Fruit fly (Drosophila melanogaster) whole organism, embryonic: ENCODE results near the gene cno.
A peak's percentile ranks its signal among the peaks of the same experiment; 100 is the strongest.

Experiments
- CG10147 ChIP-seq: fragments of 200-800 bp; sonication (Bioruptor generic); optimal IDR thresholded peaks from 2 replicates; lab custom pipeline; 2019; ENCODE audit warnings: missing biosample characterization, mild to moderate bottlenecking, missing genetic modification characterization, moderate library complexity
- CG10462 ChIP-seq: fragments of 200-800 bp; sonication (Bioruptor generic); optimal IDR thresholded peaks from 2 replicates; lab custom pipeline; 2016; ENCODE audit warnings: missing biosample characterization, missing genetic modification characterization
- CG10543 ChIP-seq: fragments of 200-800 bp; sonication (Bioruptor generic); optimal IDR thresholded peaks from 3 replicates; lab custom pipeline; 2017; ENCODE audit warnings: missing biosample characterization, mild to moderate bottlenecking, missing genetic modification characterization, moderate library complexity
- CG10654 ChIP-seq: fragments of 200-800 bp; sonication (Bioruptor generic); optimal IDR thresholded peaks from 2 replicates; lab custom pipeline; 2016; ENCODE audit warnings: missing biosample characterization, missing genetic modification characterization
- CG11398 ChIP-seq: fragments of 200-800 bp; sonication (Bioruptor generic); optimal IDR thresholded peaks from 2 replicates; lab custom pipeline; 2016; ENCODE audit warnings: missing biosample characterization, missing genetic modification characterization
- CG12071 ChIP-seq: fragments of 200-800 bp; sonication (Bioruptor generic); optimal IDR thresholded peaks from 3 replicates; lab custom pipeline; 2018; ENCODE audit warnings: missing biosample characterization, mild to moderate bottlenecking, missing genetic modification characterization
- CG12391 ChIP-seq: fragments of 200-800 bp; sonication (Bioruptor generic); optimal IDR thresholded peaks from 3 replicates; lab custom pipeline; 2018; ENCODE audit warnings: missing biosample characterization, mild to moderate bottlenecking, missing genetic modification characterization, moderate library complexity
- CG14965 ChIP-seq: fragments of 200-800 bp; sonication (Bioruptor generic); optimal IDR thresholded peaks from 2 replicates; lab custom pipeline; 2016; ENCODE audit warnings: missing biosample characterization, missing genetic modification characterization, borderline replicate concordance
- CG16779 ChIP-seq: fragments of 200-800 bp; sonication (Bioruptor generic); IDR thresholded peaks from 2 replicates; pipeline ENCODE4 v1.3.6; 2022; ENCODE audit warnings: missing biosample characterization, missing genetic modification characterization
- CG2199 ChIP-seq: fragments of 200-800 bp; sonication (Bioruptor generic); IDR thresholded peaks from 3 replicates; pipeline ENCODE4 v1.3.6; 2022; ENCODE audit warnings: missing biosample characterization, missing genetic modification characterization
- CG2678 ChIP-seq: fragments of 200-800 bp; sonication (Bioruptor generic); optimal IDR thresholded peaks from 3 replicates; lab custom pipeline; 2019; ENCODE audit warnings: missing biosample characterization, mild to moderate bottlenecking, missing genetic modification characterization, moderate library complexity
- CG31388 ChIP-seq: fragments of 200-800 bp; sonication (Bioruptor generic); optimal IDR thresholded peaks from 2 replicates; lab custom pipeline; 2016; ENCODE audit warnings: missing biosample characterization, missing genetic modification characterization
- CG32767 ChIP-seq: fragments of 200-800 bp; sonication (Bioruptor generic); IDR thresholded peaks from 2 replicates; pipeline ENCODE4 v1.3.6; 2022; ENCODE audit warnings: missing biosample characterization, missing genetic modification characterization
- CG3281 ChIP-seq: fragments of 200-800 bp; sonication (Bioruptor generic); optimal IDR thresholded peaks from 3 replicates; lab custom pipeline; 2017; ENCODE audit warnings: missing biosample characterization, mild to moderate bottlenecking, missing genetic modification characterization
- CG6765 ChIP-seq: fragments of 200-800 bp; sonication (Bioruptor generic); optimal IDR thresholded peaks from 3 replicates; lab custom pipeline; 2017; ENCODE audit warnings: missing biosample characterization, mild to moderate bottlenecking, missing genetic modification characterization
- CG8388 ChIP-seq: fragments of 200-800 bp; sonication (Bioruptor generic); optimal IDR thresholded peaks from 2 replicates; lab custom pipeline; 2019; ENCODE audit warnings: missing biosample characterization, mild to moderate bottlenecking, missing genetic modification characterization, moderate library complexity
- CG8924 ChIP-seq: fragments of 200-800 bp; optimal IDR thresholded peaks from 3 replicates; lab custom pipeline; 2019; ENCODE audit warnings: missing biosample characterization, mild to moderate bottlenecking, missing genetic modification characterization, moderate library complexity
- Dad ChIP-seq: fragments of 200-800 bp; sonication (Bioruptor generic); optimal IDR thresholded peaks from 3 replicates; lab custom pipeline; 2016; ENCODE audit warnings: missing biosample characterization, missing genetic modification characterization
- Eip74EF ChIP-seq, 2 experiments: fragments of 200-800 bp in 1 of 2; fragments of >200 bp in 1 of 2; sonication (Bioruptor generic) in 1 of 2; optimal IDR thresholded peaks; 2 replicates each; lab custom pipeline; 2017 to 2019; ENCODE audit warnings: missing biosample characterization in 2 of 2, missing genetic modification characterization in 2 of 2, mild to moderate bottlenecking in 1 of 2, moderate library complexity in 1 of 2
- Elba2 ChIP-seq: fragments of 200-800 bp; sonication (Bioruptor generic); optimal IDR thresholded peaks from 3 replicates; lab custom pipeline; 2016; ENCODE audit warnings: missing biosample characterization, missing genetic modification characterization
- Ets97D ChIP-seq: fragments of 200-800 bp; sonication (Bioruptor generic); optimal IDR thresholded peaks from 3 replicates; lab custom pipeline; 2016; ENCODE audit warnings: missing biosample characterization, missing genetic modification characterization
- Fer2 ChIP-seq: fragments of 200-800 bp; sonication (Bioruptor generic); optimal IDR thresholded peaks from 2 replicates; lab custom pipeline; 2018; ENCODE audit warnings: missing biosample characterization, mild to moderate bottlenecking, missing genetic modification characterization, moderate library complexity
- Hmr ChIP-seq: fragments of 200-800 bp; sonication (Bioruptor generic); optimal IDR thresholded peaks from 3 replicates; lab custom pipeline; 2017; ENCODE audit warnings: mild to moderate bottlenecking, missing biosample characterization, missing genetic modification reagents, missing genetic modification characterization
- Hr51 ChIP-seq, 2 experiments: fragments of 200-800 bp; sonication (Bioruptor generic); optimal IDR thresholded peaks; 2 replicates in 1 of 2; 3 replicates in 1 of 2; lab custom pipeline; 2016 to 2018; ENCODE audit warnings: missing biosample characterization in 2 of 2, missing genetic modification characterization in 2 of 2, mild to moderate bottlenecking in 1 of 2, moderate library complexity in 1 of 2
- Mes4 ChIP-seq: fragments of 200-800 bp; sonication (Bioruptor generic); optimal IDR thresholded peaks from 2 replicates; lab custom pipeline; 2016; ENCODE audit warnings: missing biosample characterization, missing genetic modification characterization
- Myb ChIP-seq: fragments of 200-800 bp; sonication (Bioruptor generic); optimal IDR thresholded peaks from 2 replicates; lab custom pipeline; 2016; ENCODE audit warnings: missing biosample characterization, missing genetic modification characterization
- TFAM ChIP-seq: fragments of 200-800 bp; sonication (Bioruptor generic); optimal IDR thresholded peaks from 2 replicates; lab custom pipeline; 2017; ENCODE audit warnings: missing biosample characterization, missing genetic modification characterization, inconsistent platforms
- Trl ChIP-seq, 3 experiments: fragments of >200 bp in 2 of 3; fragments of 200-800 bp in 1 of 3; sonication (Bioruptor generic) in 1 of 3; optimal IDR thresholded peaks; 2 replicates in 1 of 3; 3 replicates in 2 of 3; lab custom pipeline; 2016 to 2017; ENCODE audit warnings: missing biosample characterization in 1 of 3, missing genetic modification characterization in 1 of 3
- Xrp1 ChIP-seq: fragments of 200-800 bp; sonication (Bioruptor generic); IDR thresholded peaks from 2 replicates; pipeline ENCODE4 v1.3.6; 2022; ENCODE audit warnings: missing biosample characterization, missing genetic modification characterization
- YL-1 ChIP-seq: fragments of 200-800 bp; sonication (Bioruptor generic); optimal IDR thresholded peaks from 3 replicates; lab custom pipeline; 2017; ENCODE audit warnings: missing biosample characterization, mild to moderate bottlenecking, missing genetic modification characterization
- abd-A ChIP-seq: fragments of 200-800 bp; sonication (Bioruptor generic); optimal IDR thresholded peaks from 3 replicates; lab custom pipeline; 2019; ENCODE audit warnings: missing biosample characterization, mild to moderate bottlenecking, missing genetic modification characterization, moderate library complexity
- ase ChIP-seq: fragments of 200-800 bp; sonication (Bioruptor generic); IDR thresholded peaks from 3 replicates; pipeline ENCODE4 v1.3.6; 2022; ENCODE audit warnings: missing biosample characterization, missing genetic modification characterization
- az2 ChIP-seq: fragments of 200-800 bp; sonication (Bioruptor generic); optimal IDR thresholded peaks from 3 replicates; lab custom pipeline; 2016; ENCODE audit warnings: missing biosample characterization, missing genetic modification characterization
- bbx ChIP-seq: fragments of 200-800 bp; sonication (Bioruptor generic); IDR thresholded peaks from 2 replicates; pipeline ENCODE4 v1.3.6; 2022; ENCODE audit warnings: missing biosample characterization, missing genetic modification characterization; ENCODE audit not compliant: partially characterized antibody
- btn ChIP-seq: fragments of 200-800 bp; sonication (Bioruptor generic); optimal IDR thresholded peaks from 2 replicates; lab custom pipeline; 2016; ENCODE audit warnings: missing biosample characterization, missing genetic modification characterization
- cwo ChIP-seq: fragments of 200-800 bp; sonication (Bioruptor generic); optimal IDR thresholded peaks from 3 replicates; lab custom pipeline; 2017; ENCODE audit warnings: missing biosample characterization, missing genetic modification characterization, mild to moderate bottlenecking, moderate library complexity, missing genetic modification reagents
- dan ChIP-seq: fragments of 200-800 bp; sonication (Bioruptor generic); IDR thresholded peaks from 2 replicates; pipeline ENCODE4 v1.3.6; 2022; ENCODE audit warnings: missing biosample characterization, missing genetic modification characterization
- gcm ChIP-seq: fragments of 200-800 bp; sonication (Bioruptor generic); optimal IDR thresholded peaks from 2 replicates; lab custom pipeline; 2019; ENCODE audit warnings: missing biosample characterization, mild to moderate bottlenecking, missing genetic modification characterization, moderate library complexity
- ham ChIP-seq: fragments of 200-800 bp; sonication (Bioruptor generic); IDR thresholded peaks from 2 replicates; pipeline ENCODE4 v1.3.6; 2022; ENCODE audit warnings: missing biosample characterization, missing genetic modification characterization
- hth ChIP-seq: fragments of >200 bp; optimal IDR thresholded peaks from 2 replicates; lab custom pipeline; 2017; ENCODE audit warnings: inconsistent platforms
- kah ChIP-seq: fragments of 200-800 bp; sonication (Bioruptor generic); optimal IDR thresholded peaks from 2 replicates; lab custom pipeline; 2018; ENCODE audit warnings: missing biosample characterization, mild to moderate bottlenecking, missing genetic modification characterization
- lmd ChIP-seq: fragments of 200-800 bp; sonication (Bioruptor generic); IDR thresholded peaks from 2 replicates; pipeline ENCODE4 v1.3.6; 2022; ENCODE audit warnings: missing biosample characterization, missing genetic modification characterization
- lola ChIP-seq, 3 experiments: fragments of >200 bp in 2 of 3; fragments of 200-800 bp in 1 of 3; sonication (Bioruptor generic) in 1 of 3; optimal IDR thresholded peaks; 2 replicates each; lab custom pipeline; 2017 to 2019; ENCODE audit warnings: missing biosample characterization in 3 of 3, missing genetic modification characterization in 3 of 3, mild to moderate bottlenecking in 1 of 3, moderate library complexity in 1 of 3
- oc ChIP-seq: fragments of 200-800 bp; sonication (Bioruptor generic); optimal IDR thresholded peaks from 2 replicates; lab custom pipeline; 2018; ENCODE audit warnings: missing biosample characterization, mild to moderate bottlenecking, missing genetic modification characterization, moderate library complexity
- pum ChIP-seq: fragments of 200-800 bp; sonication (Bioruptor generic); optimal IDR thresholded peaks from 2 replicates; lab custom pipeline; 2016; ENCODE audit warnings: missing biosample characterization, missing genetic modification characterization
- row ChIP-seq: fragments of 200-800 bp; sonication (Bioruptor generic); IDR thresholded peaks from 3 replicates; pipeline ENCODE4 v1.3.6; 2022; ENCODE audit warnings: missing biosample characterization, missing genetic modification characterization
- sug ChIP-seq: fragments of 200-800 bp; optimal IDR thresholded peaks from 2 replicates; lab custom pipeline; 2019; ENCODE audit warnings: missing biosample characterization, mild to moderate bottlenecking, missing genetic modification characterization, moderate library complexity
- tap ChIP-seq: fragments of 200-800 bp; optimal IDR thresholded peaks from 3 replicates; lab custom pipeline; 2019; ENCODE audit warnings: missing biosample characterization, mild to moderate bottlenecking, missing genetic modification characterization, moderate library complexity
- tin ChIP-seq: fragments of 200-800 bp; sonication (Bioruptor generic); optimal IDR thresholded peaks from 3 replicates; lab custom pipeline; 2016; ENCODE audit warnings: missing biosample characterization, missing genetic modification characterization

Gene cno

DNA sequence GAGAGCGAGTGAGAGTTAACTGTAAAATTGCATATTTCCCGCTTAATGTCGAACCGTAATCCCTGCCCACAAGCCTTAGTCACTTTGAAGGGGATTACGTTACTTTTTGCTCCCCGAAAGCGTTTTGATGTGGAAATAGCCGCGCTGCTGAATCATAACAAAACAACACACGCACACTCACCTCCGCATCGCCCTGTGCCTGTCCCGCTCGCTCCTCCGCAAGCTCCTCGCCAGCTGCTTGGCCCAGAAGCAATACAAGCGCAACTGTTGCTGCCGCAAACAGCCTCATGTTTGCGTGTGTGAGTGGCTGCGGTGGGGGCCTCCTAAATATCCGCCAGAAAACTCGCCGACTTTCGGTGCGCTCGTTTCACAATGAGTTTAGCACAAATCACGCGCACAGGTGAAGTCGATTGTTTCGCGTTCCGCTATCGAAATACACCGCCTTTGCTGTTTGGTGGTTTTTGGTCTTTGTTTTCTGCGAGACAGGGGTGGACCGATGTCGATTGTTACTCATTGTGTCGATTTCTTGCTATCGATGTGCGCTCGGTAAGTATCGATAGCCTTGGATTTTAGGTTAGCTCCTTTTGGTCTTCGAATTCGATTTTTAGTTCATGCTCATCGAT, 34.1 kb upstream of the cno start, which contains the start of gene CtsF (continued):
- TF ChIP-seq row (GFP tag; lab: Robert Waterston, UW) (peak; percentile 57; the same call in 1 of the 3 replicates), Fer2 (tag; lab: Kevin White, UChicago) (no peak), CG14965 (GFP tag; lab: Kevin White, UChicago) (no peak), tin (GFP tag; lab: Kevin White, UChicago) (no peak), Myb (peak; percentile 78), CG16779 (GFP tag; lab: Robert Waterston, UW) (no peak), CG8388 (GFP tag; lab: Kevin White, UChicago) (no peak), bbx (peak; percentile 99), Ets97D (GFP tag; lab: Kevin White, UChicago) (peak; percentile 74), Eip74EF (GFP tag; optimal IDR thresholded peaks at IDR 0.05; lab: Kevin White, UChicago) (peak in 1 of 2 experiments; percentile 22), CG12071 (no peak), lola (GFP tag; optimal IDR thresholded peaks at IDR 0.05; lab: Kevin White, UChicago) (no peak), CG12391 (tag; lab: Kevin White, UChicago) (peak; percentile 33), Elba2 (GFP tag; lab: Kevin White, UChicago) (no peak), Xrp1 (GFP tag; lab: Robert Waterston, UW) (no peak), CG31388 (GFP tag; lab: Kevin White, UChicago) (no peak), CG10654 (no peak), Trl (optimal IDR thresholded peaks at IDR 0.05; lab: Kevin White, UChicago) (peak in 1 of 2 experiments; percentile 37), Trl (GFP tag; optimal IDR thresholded peaks at IDR 0.05; lab: Kevin White, UChicago) (no peak), Hmr (GFP tag; lab: Kevin White, UChicago) (peak; percentile 67), gcm (GFP tag; lab: Kevin White, UChicago) (no peak), CG8924 (peak; percentile 41), ase (GFP tag; lab: Robert Waterston, UW) (no peak), Hr51 (GFP tag; optimal IDR thresholded peaks at IDR 0.05; lab: Kevin White, UChicago) (peak; percentile 60 to 69), CG2678 (tag; lab: Kevin White, UChicago) (peak; percentile 3), sug (tag; lab: Kevin White, UChicago) (peak; percentile 69), abd-A (tag; lab: Kevin White, UChicago) (peak; percentile 53), CG3281 (no peak), CG11398 (GFP tag; lab: Kevin White, UChicago) (peak; percentile 28), btn (GFP tag; lab: Kevin White, UChicago) (no peak), cwo (GFP tag; lab: Kevin White, UChicago) (no peak), CG10462 (no peak), oc (tag; lab: Kevin White, UChicago) (no peak), CG10543 (GFP tag; lab: Kevin White, UChicago) (peak; percentile 64), TFAM (GFP tag; lab: Kevin White, UChicago) (no peak), ham (GFP tag; lab: Robert Waterston, UW) (no peak), Mes4 (GFP tag; lab: Kevin White, UChicago) (peak; percentile 11), lmd (GFP tag; lab: Robert Waterston, UW) (no peak), pum (GFP tag; lab: Kevin White, UChicago) (no peak), az2 (GFP tag; lab: Kevin White, UChicago) (no peak), tap (tag; lab: Kevin White, UChicago) (peak; percentile 30), CG32767 (GFP tag; lab: Robert Waterston, UW) (no peak), hth (lab: Kevin White, UChicago) (no peak), Dad (peak; percentile 1), CG6765 (GFP tag; lab: Kevin White, UChicago) (peak; percentile 7), dan (GFP tag; lab: Robert Waterston, UW) (no peak), kah (GFP tag; lab: Kevin White, UChicago) (peak; percentile 55), YL-1 (GFP tag; lab: Kevin White, UChicago) (peak; percentile 81), CG2199 (GFP tag; lab: Robert Waterston, UW) (0 out of 3 replicates have a peak, but pooled peaks have one; percentile 13), CG10147 (peak; percentile 16)
